Worm (Caenorhabditis elegans): ENCODE data around the gene hlh-27.

hlh-27 gene

DNA sequence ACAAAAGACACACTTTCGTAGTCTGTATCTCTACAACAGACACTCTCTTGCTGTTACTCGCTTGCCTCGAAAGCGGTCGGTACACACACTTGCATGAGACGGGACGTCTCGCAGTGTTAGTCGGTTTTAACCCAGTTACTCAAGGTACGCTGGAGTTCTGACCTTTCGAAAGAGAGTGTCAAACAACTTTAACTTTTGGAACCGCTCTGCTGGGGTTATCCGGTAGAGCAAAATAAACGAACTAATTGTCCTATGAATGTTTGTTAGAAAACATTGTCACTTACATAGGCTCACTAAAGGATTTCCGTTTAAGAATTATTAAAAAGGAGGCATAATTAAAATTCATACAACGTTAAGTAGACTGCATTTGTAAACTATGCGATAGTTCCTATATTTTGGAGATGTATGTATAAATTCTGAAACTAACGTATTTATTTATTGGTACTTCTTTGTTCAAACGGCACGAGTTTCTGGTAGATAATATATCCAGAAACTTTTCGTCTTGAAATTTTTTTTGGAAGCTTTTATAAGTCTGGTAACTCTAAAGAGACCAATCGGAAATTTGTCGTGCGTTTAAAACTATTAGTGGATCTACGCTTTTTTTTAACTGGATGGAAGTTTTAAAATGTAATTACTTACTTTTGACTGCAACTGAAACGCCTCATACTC is 3.6 kb upstream of the hlh-27 start:
- peak; percentile 100 for TF ChIP-seq snpc-4 (tag; optimal IDR thresholded peaks at IDR 0.05)
- peak; percentile 98 for TF ChIP-seq fos-1 (tag; optimal IDR thresholded peaks at IDR 0.05)
- no peak for TF ChIP-seq elt-1 (tag; optimal IDR thresholded peaks at IDR 0.05)
- TF ChIP-seq skn-1 (tag; optimal IDR thresholded peaks at IDR 0.05), result peak; percentile 92
- peak; percentile 86 for TF ChIP-seq unc-62 (GFP tag; optimal IDR thresholded peaks at IDR 0.05)
- TF ChIP-seq unc-55 (GFP tag; optimal IDR thresholded peaks at IDR 0.05), result peak; percentile 99
- TF ChIP-seq ceh-16 (tag; optimal IDR thresholded peaks at IDR 0.05), result peak; percentile 93
- TF ChIP-seq egl-27 (tag; optimal IDR thresholded peaks at IDR 0.05), result peak; percentile 99
- peak; percentile 90 for TF ChIP-seq blmp-1 (tag; optimal IDR thresholded peaks at IDR 0.05; ENCODE audit: insufficient read depth)
- peak; percentile 96 for TF ChIP-seq mab-5 (tag; optimal IDR thresholded peaks at IDR 0.05)
- TF ChIP-seq ztf-11 (tag; optimal IDR thresholded peaks at IDR 0.05), result peak; percentile 62
- peak; percentile 80 for TF ChIP-seq R02D3.7 (tag; optimal IDR thresholded peaks at IDR 0.05)
- peak; percentile 100 for TF ChIP-seq aly-2 (tag; optimal IDR thresholded peaks at IDR 0.05)
- TF ChIP-seq nhr-6 (tag; optimal IDR thresholded peaks at IDR 0.05), result peak; percentile 98
- peak; percentile 99 for TF ChIP-seq sma-9 (GFP tag; optimal IDR thresholded peaks at IDR 0.05)
- peak; percentile 73 for TF ChIP-seq sma-9 (tag; optimal IDR thresholded peaks at IDR 0.05)
- peak; percentile 91 for TF ChIP-seq lin-39 (tag; optimal IDR thresholded peaks at IDR 0.05)
- TF ChIP-seq Y55F3AM.14 (GFP tag; optimal IDR thresholded peaks at IDR 0.05), result peak; percentile 95
- peak; percentile 98 for TF ChIP-seq F13H6.1 (tag; optimal IDR thresholded peaks at IDR 0.05)
- TF ChIP-seq sem-4 (tag; optimal IDR thresholded peaks at IDR 0.05), result peak; percentile 98
- TF ChIP-seq ztf-1 (GFP tag; conservative IDR thresholded peaks at IDR 0.05), result no peak
- peak; percentile 88 for TF ChIP-seq nhr-237 (tag; optimal IDR thresholded peaks at IDR 0.05)
- peak; percentile 99 for TF ChIP-seq nhr-21 (tag; optimal IDR thresholded peaks at IDR 0.05)
- TF ChIP-seq crh-2 (tag; optimal IDR thresholded peaks at IDR 0.05), result peak; percentile 99
- TF ChIP-seq mdl-1 (tag; optimal IDR thresholded peaks at IDR 0.05), result peak; percentile 88 to 92
- peak; percentile 99 for TF ChIP-seq C34F6.9 (tag; optimal IDR thresholded peaks at IDR 0.05)
- peak; percentile 95 for TF ChIP-seq gmeb-1 (tag; optimal IDR thresholded peaks at IDR 0.05)
- TF ChIP-seq zag-1 (tag; optimal IDR thresholded peaks at IDR 0.05), result peak; percentile 98
- peak; percentile 99 for TF ChIP-seq ztf-4 (tag; optimal IDR thresholded peaks at IDR 0.05)
- peak; percentile 98 for TF ChIP-seq lin-11 (tag; optimal IDR thresholded peaks at IDR 0.05)
- TF ChIP-seq nhr-77 (tag; optimal IDR thresholded peaks at IDR 0.05), result peak; percentile 65
- TF ChIP-seq ceh-82 (tag; optimal IDR thresholded peaks at IDR 0.05), result peak; percentile 87
- peak; percentile 98 for TF ChIP-seq sma-3 (GFP tag; optimal IDR thresholded peaks at IDR 0.05)
- peak; percentile 100 for TF ChIP-seq ama-1 (optimal IDR thresholded peaks at IDR 0.05)
- peak; percentile 99 for TF ChIP-seq nhr-129 (tag; optimal IDR thresholded peaks at IDR 0.05)
- peak; percentile 81 for TF ChIP-seq nhr-11 (tag; optimal IDR thresholded peaks at IDR 0.05)
- no peak for TF ChIP-seq alr-1 (tag; optimal IDR thresholded peaks at IDR 0.05)
- peak; percentile 76 for TF ChIP-seq unc-39 (tag; optimal IDR thresholded peaks at IDR 0.05)
- peak; percentile 59 for TF ChIP-seq peb-1 (tag; optimal IDR thresholded peaks at IDR 0.05)
- TF ChIP-seq lsy-2 (tag; optimal IDR thresholded peaks at IDR 0.05), result peak; percentile 94 to 97
- peak; percentile 98 for TF ChIP-seq lin-13 (GFP tag; optimal IDR thresholded peaks at IDR 0.05)
- TF ChIP-seq mbf-1 (tag; optimal IDR thresholded peaks at IDR 0.05), result peak; percentile 61
- TF ChIP-seq ZK546.5 (tag; optimal IDR thresholded peaks at IDR 0.05), result peak; percentile 58
- TF ChIP-seq nhr-12 (tag; optimal IDR thresholded peaks at IDR 0.05), result peak; percentile 74
- TF ChIP-seq elt-3 (tag; optimal IDR thresholded peaks at IDR 0.05), result no peak
- peak; percentile 95 for TF ChIP-seq nhr-10 (tag; optimal IDR thresholded peaks at IDR 0.05)
- no peak for TF ChIP-seq nhr-23 (tag; optimal IDR thresholded peaks at IDR 0.05)
- peak; percentile 97 for TF ChIP-seq nhr-25 (tag; optimal IDR thresholded peaks at IDR 0.05)
- TF ChIP-seq dmd-4 (tag; optimal IDR thresholded peaks at IDR 0.05), result peak; percentile 71

All from whole organism, L2 larva.